Worm (Caenorhabditis elegans): Measurements from ENCODE around the gene idpp-4.

The idpp-4 gene

ce11 chrII:10303663-10304115 is 17.6 kb upstream of the idpp-4 start, which contains the start of gene vha-9 (continued):
- TF ChIP-seq fkh-4 (tag; optimal IDR thresholded peaks at IDR 0.05; ENCODE audit: borderline replicate concordance) (no peak), skn-1 (tag; optimal IDR thresholded peaks at IDR 0.05) (peak; percentile 71), efl-1 (optimal IDR thresholded peaks at IDR 0.05) (peak; percentile 58 to 77), efl-1 (GFP tag; optimal IDR thresholded peaks at IDR 0.05 in 1 of 2) (peak; percentile 71 to 97), lir-3 (tag; optimal IDR thresholded peaks at IDR 0.05; ENCODE audit: poor library complexity) (peak; percentile 31), sup-37 (GFP tag; optimal IDR thresholded peaks at IDR 0.05) (no peak), F16B12.6 (tag; optimal IDR thresholded peaks at IDR 0.05) (peak; percentile 52), dsc-1 (tag; optimal IDR thresholded peaks at IDR 0.05) (peak; percentile 70), aha-1 (tag; optimal IDR thresholded peaks at IDR 0.05) (no peak), egl-13 (tag; optimal IDR thresholded peaks at IDR 0.05) (peak; percentile 4), sptf-1 (tag; optimal IDR thresholded peaks at IDR 0.05) (no peak), jun-1 (tag; optimal IDR thresholded peaks at IDR 0.05) (no peak), rnt-1 (tag; optimal IDR thresholded peaks at IDR 0.05) (peak; percentile 74), lin-15B (tag; optimal IDR thresholded peaks at IDR 0.05) (peak; percentile 31), pag-3 (tag; optimal IDR thresholded peaks at IDR 0.05; ENCODE audit: borderline replicate concordance, insufficient read depth) (no peak), Y116A8C.19 (tag; optimal IDR thresholded peaks at IDR 0.05; ENCODE audit: borderline replicate concordance) (no peak), fkh-10 (GFP tag; optimal IDR thresholded peaks at IDR 0.05) (no peak), C04F5.9 (tag; optimal IDR thresholded peaks at IDR 0.05) (peak; percentile 14), nhr-20 (tag; optimal IDR thresholded peaks at IDR 0.05) (peak; percentile 72), nhr-47 (tag; optimal IDR thresholded peaks at IDR 0.05) (peak; percentile 76), unc-130 (tag; optimal IDR thresholded peaks at IDR 0.05) (peak; percentile 78), blmp-1 (tag; optimal IDR thresholded peaks at IDR 0.05) (peak; percentile 45), ceh-88 (GFP tag; IDR thresholded peaks at IDR 0.05) (peak; percentile 35; the same call in 1 of the 2 replicates), nhr-77 (tag; optimal IDR thresholded peaks at IDR 0.05) (no peak), unc-86 (tag; optimal IDR thresholded peaks at IDR 0.05) (peak; percentile 57), unc-98 (GFP tag; IDR thresholded peaks at IDR 0.05) (no peak), lin-39 (tag; optimal IDR thresholded peaks at IDR 0.05) (no peak), C16A3.4 (tag; optimal IDR thresholded peaks at IDR 0.05) (peak; percentile 66), lin-13 (GFP tag; optimal IDR thresholded peaks at IDR 0.05) (peak; percentile 41), aly-2 (tag; optimal IDR thresholded peaks at IDR 0.05) (no peak), mab-9 (GFP tag; IDR thresholded peaks at IDR 0.05) (no peak), pqm-1 (tag; optimal IDR thresholded peaks at IDR 0.05) (no peak)

- TF ChIP-seq nhr-77 (tag; optimal IDR thresholded peaks at IDR 0.05) (no peak), F16B12.6 (tag; optimal IDR thresholded peaks at IDR 0.05) (no peak), nhr-12 (tag; optimal IDR thresholded peaks at IDR 0.05) (no peak), aha-1 (tag; optimal IDR thresholded peaks at IDR 0.05) (no peak), elt-3 (tag; optimal IDR thresholded peaks at IDR 0.05) (no peak), unc-86 (tag; optimal IDR thresholded peaks at IDR 0.05) (no peak), nhr-19 (GFP tag; conservative IDR thresholded peaks at IDR 0.05) (no peak), ceh-82 (tag; optimal IDR thresholded peaks at IDR 0.05) (no peak), nhr-85 (tag) (no peak), lir-3 (tag; optimal IDR thresholded peaks at IDR 0.05; ENCODE audit: poor library complexity) (no peak), ces-1 (GFP tag; optimal IDR thresholded peaks at IDR 0.05) (no peak), mep-1 (tag; optimal IDR thresholded peaks at IDR 0.05) (no peak), efl-3 (GFP tag; optimal IDR thresholded peaks at IDR 0.05) (no peak), grh-1 (GFP tag; IDR thresholded peaks at IDR 0.05) (no peak), lsy-2 (tag; optimal IDR thresholded peaks at IDR 0.05) (no peak), C34B4.2 (tag; optimal IDR thresholded peaks at IDR 0.05) (no peak), hlh-4 (tag; optimal IDR thresholded peaks at IDR 0.05) (no peak)
Observed at ce11 chrII:10308726-10309125, 12.5 kb upstream of the idpp-4 start, which contains the start of gene gcy-4. TSS of gene gcy-4 (minus strand) at chrII:10308826.

Measured in whole organism, L1 larva.